Fruit fly (Drosophila melanogaster): ENCODE measurements around the gene dgt6.

dgt6 gene

DNA sequence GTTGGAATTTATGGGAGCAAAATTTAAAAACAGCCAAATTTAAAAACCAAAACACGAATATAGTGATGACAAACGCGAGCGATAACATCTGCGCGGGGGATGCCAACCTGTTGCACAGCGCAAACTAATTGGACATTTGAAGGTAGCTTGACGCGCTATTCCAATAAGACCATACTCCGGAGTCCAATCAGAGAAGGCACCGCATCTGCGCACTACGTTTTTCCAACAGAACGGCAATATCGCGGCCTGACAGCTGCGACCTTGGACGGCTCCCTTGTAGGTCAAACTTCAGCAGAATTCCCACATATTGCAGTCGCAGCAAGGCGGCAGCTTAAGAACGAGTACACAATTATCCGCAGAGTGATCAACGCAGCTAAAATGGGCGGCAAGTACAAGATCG lies 17.3 kb upstream of the dgt6 start, which contains the start of the genes CG11882 and Pglym78 (continued):
- no peak for TF ChIP-seq CG10631 (GFP tag; optimal IDR thresholded peaks at IDR 0.05)
- peak; percentile 93 for TF ChIP-seq CG1621 (tag; optimal IDR thresholded peaks at IDR 0.05)
- TF ChIP-seq fd59A (GFP tag; optimal IDR thresholded peaks at IDR 0.05) = no peak
- TF ChIP-seq net (GFP tag; optimal IDR thresholded peaks at IDR 0.05) = no peak
- no peak for TF ChIP-seq CG10669 (GFP tag; optimal IDR thresholded peaks at IDR 0.05)
- TF ChIP-seq CG16779 (tag; optimal IDR thresholded peaks at IDR 0.05) = no peak
- peak; percentile 80 for TF ChIP-seq Eip75B (GFP tag; optimal IDR thresholded peaks at IDR 0.05)

DNA sequence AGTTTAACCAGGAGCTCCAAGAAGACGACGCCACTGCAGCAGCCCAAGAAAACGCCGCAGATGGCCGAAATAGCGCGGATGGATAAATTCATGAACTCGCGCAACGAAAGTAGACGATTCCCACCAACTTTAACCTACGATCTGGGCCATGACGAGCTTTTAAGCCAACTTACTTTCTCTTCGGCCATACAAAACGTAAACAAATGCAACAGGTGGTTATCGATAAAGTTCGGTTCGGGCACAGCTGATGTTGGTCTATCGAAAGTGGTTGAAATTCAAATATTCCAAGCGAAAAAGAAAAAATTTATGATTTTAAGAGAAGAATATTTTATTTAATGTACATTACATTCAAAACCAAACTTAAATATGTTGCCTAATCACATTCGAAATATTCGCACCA lies 15.9 kb upstream of the dgt6 start, which contains the start of gene CG14511:
TSS of gene CG14511 (minus strand) at position 184 of the 400 bp plus-strand sequence.
- no peak for TF ChIP-seq svp (GFP tag)
- TF ChIP-seq Blimp-1 (GFP tag; optimal IDR thresholded peaks at IDR 0.05) = peak; percentile 22
- TF ChIP-seq CG34406 (GFP tag; optimal IDR thresholded peaks at IDR 0.05) = no peak
- no peak for TF ChIP-seq CG31627 (GFP tag; optimal IDR thresholded peaks at IDR 0.05)
- no peak for TF ChIP-seq vri (GFP tag; optimal IDR thresholded peaks at IDR 0.05)
- TF ChIP-seq CG3919 (GFP tag; optimal IDR thresholded peaks at IDR 0.05) = no peak
- TF ChIP-seq achi (GFP tag; optimal IDR thresholded peaks at IDR 0.05) = no peak
- TF ChIP-seq CG8119 (GFP tag; IDR thresholded peaks at IDR 0.05) = no peak
- peak; percentile 2 for TF ChIP-seq Eip78C (GFP tag)
- TF ChIP-seq Lpt (GFP tag; optimal IDR thresholded peaks at IDR 0.05) = no peak
- no peak for TF ChIP-seq Eip75B (GFP tag; optimal IDR thresholded peaks at IDR 0.05)

dm6 chr3R:29139767-29140755 lies 9.3 kb upstream of the dgt6 start:
- TF ChIP-seq CG10669 (GFP tag; optimal IDR thresholded peaks at IDR 0.05) = peak; percentile 68
- TF ChIP-seq ss (GFP tag; optimal IDR thresholded peaks at IDR 0.05) = peak in 1 of 2 experiments; percentile 20
- TF ChIP-seq fd85E (GFP tag; optimal IDR thresholded peaks at IDR 0.05) = no peak
- peak; percentile 8 for TF ChIP-seq achi (GFP tag; optimal IDR thresholded peaks at IDR 0.05)
- TF ChIP-seq CG6163 (GFP tag; IDR thresholded peaks at IDR 0.05) = peak; percentile 37; the same call in 1 of the 3 replicates
- no peak for TF ChIP-seq Ets21C (GFP tag; optimal IDR thresholded peaks at IDR 0.05)
- TF ChIP-seq svp (GFP tag) = peak; percentile 92
- TF ChIP-seq CG6808 (GFP tag; optimal IDR thresholded peaks at IDR 0.05) = peak; percentile 29
- no peak for TF ChIP-seq Hr39 (GFP tag; optimal IDR thresholded peaks at IDR 0.05)
- TF ChIP-seq CG6792 (GFP tag; optimal IDR thresholded peaks at IDR 0.05) = no peak
- peak; percentile 5 for TF ChIP-seq dsx (GFP tag; optimal IDR thresholded peaks at IDR 0.05; ENCODE audit: poor library complexity, severe bottlenecking)
- TF ChIP-seq Ets96B (tag; optimal IDR thresholded peaks at IDR 0.05) = peak; percentile 36
- peak; percentile 32 for TF ChIP-seq fkh (GFP tag; optimal IDR thresholded peaks at IDR 0.05)
- TF ChIP-seq CG9139 (GFP tag; optimal IDR thresholded peaks at IDR 0.05) = peak; percentile 29
- peak; percentile 14 for TF ChIP-seq CG7368 (GFP tag; optimal IDR thresholded peaks at IDR 0.05)
- TF ChIP-seq CG3919 (GFP tag; optimal IDR thresholded peaks at IDR 0.05) = peak; percentile 29
- peak; percentile 53 for TF ChIP-seq Eip78C (GFP tag)

dm6 chr3R:29138961-29139527 lies 8.3 kb upstream of the dgt6 start:
- TF ChIP-seq acj6 (GFP tag; optimal IDR thresholded peaks at IDR 0.05) (no peak), CG11294 (GFP tag; IDR thresholded peaks at IDR 0.05) (peak; percentile 28; the same call in 1 of the 2 replicates), CG31627 (GFP tag; optimal IDR thresholded peaks at IDR 0.05) (no peak)

DNA sequence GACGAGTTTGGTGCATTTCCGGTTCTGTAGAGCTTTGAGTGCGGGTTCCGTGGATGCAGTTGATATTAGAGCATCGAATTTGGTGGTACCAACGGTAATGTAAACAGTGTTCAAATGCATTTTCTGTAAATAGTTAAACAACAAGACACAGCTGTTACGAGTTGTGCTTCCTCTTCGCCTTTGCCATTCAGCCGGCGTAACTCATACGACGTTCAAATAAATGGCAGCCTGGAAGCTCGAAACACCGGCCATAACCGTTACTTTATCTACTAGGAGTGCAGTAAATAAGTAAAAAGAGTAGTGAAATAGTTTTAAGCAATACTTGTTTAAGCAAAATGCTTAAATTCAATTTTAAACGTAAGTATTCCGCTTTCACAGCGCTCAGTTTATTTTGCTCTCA lies 7.6 kb upstream of the dgt6 start, which contains the start of the genes Alg13 and superdeath:
TSS of gene Alg13 (minus strand) at position 167 of the 400 bp plus-strand sequence.
TSS of gene superdeath (plus strand) at position 256 of the 400 bp plus-strand sequence.
- peak; percentile 82 for TF ChIP-seq fkh (GFP tag; optimal IDR thresholded peaks at IDR 0.05)
- no peak for TF ChIP-seq CG31627 (GFP tag; optimal IDR thresholded peaks at IDR 0.05)

All from whole organism, prepupa.